Fruit fly (Drosophila melanogaster): Measurements from ENCODE around the gene mAcon1.

dm6 chr2L:21163311-21163842 lies 5.0 kb upstream of the mAcon1 start, which contains the start of gene Noc2:
- TF ChIP-seq psq (optimal IDR thresholded peaks at IDR 0.05): no peak
- no peak for TF ChIP-seq CG8478 (optimal IDR thresholded peaks at IDR 0.05)
- no peak for TF ChIP-seq EcR (GFP tag; optimal IDR thresholded peaks at IDR 0.05)
- no peak for TF ChIP-seq usp (GFP tag; optimal IDR thresholded peaks at IDR 0.05)
- TF ChIP-seq pan (optimal IDR thresholded peaks at IDR 0.05): no peak
- no peak for TF ChIP-seq Dll (optimal IDR thresholded peaks at IDR 0.05)

All from whole organism.